Worm (Caenorhabditis elegans): ENCODE results near the gene srd-55.
"Not testable (repeated sequence)": the region's sequence is repeated elsewhere in the genome, so short reads cannot be mapped to it uniquely, and the experiment has no call there.

The srd-55 gene

ce11 chrII:7408192-7408591 lies at the start of gene srd-55:
Gene srd-55 (plus strand): TSS chrII:7408492.
- no peak for TF ChIP-seq tbx-2 (tag; optimal IDR thresholded peaks at IDR 0.05)
- TF ChIP-seq fkh-10 (GFP tag; optimal IDR thresholded peaks at IDR 0.05) = no peak
- no peak for TF ChIP-seq ceh-9 (tag; optimal IDR thresholded peaks at IDR 0.05)
- TF ChIP-seq mml-1 (tag; optimal IDR thresholded peaks at IDR 0.05) = no peak
- TF ChIP-seq lin-15B (tag; optimal IDR thresholded peaks at IDR 0.05) = no peak
- TF ChIP-seq ama-1 (optimal IDR thresholded peaks at IDR 0.05) = no peak
- TF ChIP-seq nhr-28 (tag; optimal IDR thresholded peaks at IDR 0.05) = no peak
- no peak for TF ChIP-seq zag-1 (tag; optimal IDR thresholded peaks at IDR 0.05)
- TF ChIP-seq jun-1 (tag; optimal IDR thresholded peaks at IDR 0.05) = no peak
- TF ChIP-seq nhr-25 (tag; optimal IDR thresholded peaks at IDR 0.05) = no peak
- no peak for TF ChIP-seq snpc-4 (tag; optimal IDR thresholded peaks at IDR 0.05)
- TF ChIP-seq nhr-237 (tag; optimal IDR thresholded peaks at IDR 0.05) = no peak
- no peak for TF ChIP-seq nhr-11 (tag; optimal IDR thresholded peaks at IDR 0.05)
- no peak for TF ChIP-seq ztf-11 (tag; optimal IDR thresholded peaks at IDR 0.05)
- no peak for TF ChIP-seq elt-3 (tag; optimal IDR thresholded peaks at IDR 0.05)
- TF ChIP-seq daf-12 (tag; optimal IDR thresholded peaks at IDR 0.05) = no peak
- no peak for TF ChIP-seq aly-2 (tag; optimal IDR thresholded peaks at IDR 0.05)

DNA sequence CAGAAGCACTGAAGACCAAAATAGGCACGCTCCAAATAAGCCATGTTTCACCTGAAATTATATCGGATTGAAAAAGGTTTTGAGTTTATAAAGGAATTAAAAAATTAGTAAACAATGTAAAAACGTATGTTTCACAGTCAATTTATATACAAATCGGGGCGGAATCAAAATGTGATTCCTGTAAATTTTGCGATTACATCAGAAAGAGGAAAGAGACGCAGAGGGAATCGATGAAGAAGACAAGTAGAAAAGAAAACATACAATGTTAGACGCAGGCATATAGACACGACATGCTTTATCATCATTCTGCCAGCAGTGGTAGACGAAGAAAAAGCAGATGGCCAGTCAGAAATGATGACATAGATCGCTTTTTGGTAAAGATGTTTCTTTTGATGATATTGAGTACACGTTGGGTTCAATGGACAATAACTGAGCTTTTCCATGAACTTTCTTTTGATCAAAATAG lies 44.3 kb upstream of the srd-55 start, which contains the start of gene msra-1:
TSS of gene msra-1 (minus strand) at position 51 of the 466 bp plus-strand sequence.
- TF ChIP-seq ceh-28 (tag; optimal IDR thresholded peaks at IDR 0.05) = peak; percentile 57
- TF ChIP-seq skn-1 (tag; optimal IDR thresholded peaks at IDR 0.05) = peak; percentile 99
- TF ChIP-seq nhr-67 (tag; optimal IDR thresholded peaks at IDR 0.05) = no peak
- TF ChIP-seq nfya-1 (tag; optimal IDR thresholded peaks at IDR 0.05; ENCODE audit: insufficient read depth) = peak; percentile 70
- TF ChIP-seq fos-1 (tag; optimal IDR thresholded peaks at IDR 0.05) = no peak
- TF ChIP-seq elt-2 (tag; optimal IDR thresholded peaks at IDR 0.05) = peak; percentile 74
- TF ChIP-seq pqm-1 (tag; optimal IDR thresholded peaks at IDR 0.05) = peak; percentile 72
- TF ChIP-seq hmg-11 (tag; optimal IDR thresholded peaks at IDR 0.05) = peak; percentile 21
- peak; percentile 30 for TF ChIP-seq snpc-4 (tag; optimal IDR thresholded peaks at IDR 0.05)
- TF ChIP-seq mdl-1 (tag; optimal IDR thresholded peaks at IDR 0.05) = no peak
- TF ChIP-seq nhr-76 (tag; optimal IDR thresholded peaks at IDR 0.05) = no peak
- TF ChIP-seq pha-4 (tag; optimal IDR thresholded peaks at IDR 0.05) = peak; percentile 32

ce11 chrII:7368761-7369160 lies 39.5 kb upstream of the srd-55 start, which contains the start of gene F43E2.6:
Gene F43E2.6 (minus strand): TSS chrII:7368861.
- TF ChIP-seq daf-12 (tag; optimal IDR thresholded peaks at IDR 0.05) (no peak), lsy-12 (tag; optimal IDR thresholded peaks at IDR 0.05) (no peak), ztf-4 (tag; optimal IDR thresholded peaks at IDR 0.05) (no peak), pha-4 (tag; optimal IDR thresholded peaks at IDR 0.05) (no peak), unc-39 (tag; optimal IDR thresholded peaks at IDR 0.05) (no peak), nhr-25 (tag; optimal IDR thresholded peaks at IDR 0.05) (no peak), snpc-4 (tag; optimal IDR thresholded peaks at IDR 0.05) (no peak), sea-2 (GFP tag; optimal IDR thresholded peaks at IDR 0.05) (no peak), fkh-10 (GFP tag; optimal IDR thresholded peaks at IDR 0.05) (no peak), nhr-43 (tag; optimal IDR thresholded peaks at IDR 0.05; ENCODE audit: poor library complexity, severe bottlenecking) (no peak), ztf-11 (tag; optimal IDR thresholded peaks at IDR 0.05) (no peak)

DNA sequence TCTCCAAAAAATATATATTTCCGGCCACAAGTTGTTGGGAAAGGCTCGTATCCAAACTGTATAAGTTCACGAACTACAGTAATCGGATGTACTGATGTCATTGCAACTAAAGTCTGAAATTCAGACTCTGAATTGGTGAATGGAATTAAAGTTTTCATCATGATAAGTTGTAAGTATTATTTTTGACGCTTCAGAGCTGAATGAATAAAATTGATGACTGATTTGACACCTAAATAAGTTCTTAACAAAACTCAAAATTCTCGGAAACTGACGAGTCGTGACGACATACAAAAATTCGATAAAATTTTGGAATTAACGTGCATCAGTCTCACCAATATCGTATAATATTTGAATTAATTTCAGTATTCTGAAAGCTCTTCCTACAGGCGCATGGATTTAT lies 38.1 kb upstream of the srd-55 start, which contains the start of gene F43E2.11:
TSS of gene F43E2.11 (minus strand) at position 101 of the 400 bp plus-strand sequence.
- TF ChIP-seq lin-15B (tag; optimal IDR thresholded peaks at IDR 0.05); fkh-10 (GFP tag; optimal IDR thresholded peaks at IDR 0.05); fkh-2 (tag; optimal IDR thresholded peaks at IDR 0.05): not testable (repeated sequence)

DNA sequence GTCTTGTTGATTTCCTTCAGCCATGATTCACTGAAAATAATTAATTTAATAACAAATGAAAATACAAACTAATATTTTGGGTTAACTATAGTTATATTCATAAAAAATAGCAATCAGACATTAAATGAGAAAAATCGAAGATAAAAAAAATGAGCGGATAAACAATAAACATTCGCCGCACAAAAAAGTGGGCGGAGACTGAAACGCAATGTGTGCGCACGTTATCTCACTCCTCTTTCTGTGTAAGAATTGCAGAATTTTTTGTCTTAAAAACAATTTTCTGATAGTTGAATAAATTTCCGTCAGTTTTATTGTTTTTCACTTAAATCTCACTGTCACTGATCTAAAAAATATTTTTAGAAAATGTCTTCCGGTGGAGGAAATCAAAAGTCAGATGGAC lies 34.1 kb upstream of the srd-55 start, which contains the start of the genes mtch-1 and rpb-4:
TSS of gene mtch-1 (minus strand) at position 24 of the 400 bp plus-strand sequence.
TSS of gene rpb-4 (plus strand) at position 353 of the 400 bp plus-strand sequence.
- no peak for TF ChIP-seq mml-1 (tag; optimal IDR thresholded peaks at IDR 0.05)
- TF ChIP-seq ztf-4 (tag; optimal IDR thresholded peaks at IDR 0.05) = no peak
- peak; percentile 83 for TF ChIP-seq pha-4 (tag; optimal IDR thresholded peaks at IDR 0.05)
- no peak for TF ChIP-seq R02D3.7 (tag; optimal IDR thresholded peaks at IDR 0.05)
- TF ChIP-seq hmg-11 (tag; optimal IDR thresholded peaks at IDR 0.05) = peak; percentile 38
- no peak for TF ChIP-seq lin-39 (tag; optimal IDR thresholded peaks at IDR 0.05)
- TF ChIP-seq nhr-237 (tag; optimal IDR thresholded peaks at IDR 0.05) = no peak
- TF ChIP-seq nhr-23 (tag; optimal IDR thresholded peaks at IDR 0.05) = peak; percentile 28
- no peak for TF ChIP-seq ceh-9 (tag; optimal IDR thresholded peaks at IDR 0.05)
- TF ChIP-seq jun-1 (tag; optimal IDR thresholded peaks at IDR 0.05) = no peak
- TF ChIP-seq nhr-11 (tag; optimal IDR thresholded peaks at IDR 0.05) = no peak
- TF ChIP-seq aly-2 (tag; optimal IDR thresholded peaks at IDR 0.05) = no peak
- TF ChIP-seq elt-1 (tag; optimal IDR thresholded peaks at IDR 0.05) = no peak
- no peak for TF ChIP-seq nhr-28 (tag; optimal IDR thresholded peaks at IDR 0.05)
- TF ChIP-seq egl-5 (tag; optimal IDR thresholded peaks at IDR 0.05) = peak; percentile 23
- no peak for TF ChIP-seq ama-1 (optimal IDR thresholded peaks at IDR 0.05)
- TF ChIP-seq nhr-77 (tag; optimal IDR thresholded peaks at IDR 0.05) = no peak
- TF ChIP-seq pqm-1 (tag; optimal IDR thresholded peaks at IDR 0.05) = no peak
- TF ChIP-seq lsy-12 (tag; optimal IDR thresholded peaks at IDR 0.05) = no peak
- TF ChIP-seq lin-15B (tag; optimal IDR thresholded peaks at IDR 0.05) = peak; percentile 11
- no peak for TF ChIP-seq elt-3 (tag; optimal IDR thresholded peaks at IDR 0.05)
- TF ChIP-seq fos-1 (tag; optimal IDR thresholded peaks at IDR 0.05) = no peak
- peak; percentile 59 for TF ChIP-seq snpc-4 (tag; optimal IDR thresholded peaks at IDR 0.05)
- no peak for TF ChIP-seq ceh-16 (tag; optimal IDR thresholded peaks at IDR 0.05)
- no peak for TF ChIP-seq egl-27 (tag; optimal IDR thresholded peaks at IDR 0.05)
- no peak for TF ChIP-seq fkh-10 (GFP tag; optimal IDR thresholded peaks at IDR 0.05)
- no peak for TF ChIP-seq nhr-43 (tag; optimal IDR thresholded peaks at IDR 0.05; ENCODE audit: poor library complexity, severe bottlenecking)
- no peak for TF ChIP-seq unc-62 (GFP tag; optimal IDR thresholded peaks at IDR 0.05)

Measured in whole organism, L3 larva.